Fruit fly (Drosophila melanogaster): ENCODE measurements around the gene Apt1.

dm6 chr3L:11634551-11634950 lies 6.7 kb downstream of the Apt1 start:
- no peak for TF ChIP-seq pan (optimal IDR thresholded peaks at IDR 0.05)
- TF ChIP-seq usp (GFP tag; optimal IDR thresholded peaks at IDR 0.05), result no peak
- TF ChIP-seq psq (optimal IDR thresholded peaks at IDR 0.05), result no peak
- TF ChIP-seq CG8478 (optimal IDR thresholded peaks at IDR 0.05), result no peak
- no peak for TF ChIP-seq EcR (GFP tag; optimal IDR thresholded peaks at IDR 0.05)
- no peak for TF ChIP-seq Dll (optimal IDR thresholded peaks at IDR 0.05)
